Fruit fly (Drosophila melanogaster): Measurements from ENCODE around the gene CG2794.

- TF ChIP-seq CG8478 (optimal IDR thresholded peaks at IDR 0.05) (no peak), CTCF (optimal IDR thresholded peaks at IDR 0.05) (no peak)
Measured at dm6 chr2L:543799-544198, 20.2 kb upstream of the CG2794 start.

Data from S2 (cell line).